Fruit fly (Drosophila melanogaster): Measurements from ENCODE around the gene Gba1b.

DNA sequence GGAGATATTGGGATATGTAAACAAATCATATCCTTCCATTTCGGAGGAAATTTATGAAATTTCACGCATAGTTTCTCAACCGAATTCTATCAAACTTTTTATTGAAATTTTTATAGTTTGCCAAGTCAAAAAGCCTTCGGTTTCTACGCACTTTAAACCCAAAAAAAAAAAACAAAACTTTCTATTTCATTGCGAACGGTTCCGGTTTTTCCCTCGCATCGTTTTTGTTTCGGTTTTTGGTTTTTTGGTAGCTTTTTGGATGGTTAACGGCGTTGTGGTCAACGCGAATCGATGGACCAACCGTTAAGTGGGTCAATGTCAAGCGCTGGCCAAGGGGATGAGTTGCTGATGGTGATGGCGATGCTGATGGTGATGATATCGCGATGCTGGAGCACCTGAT is 36.4 kb downstream of the Gba1b start:
- TF ChIP-seq CG10321 (GFP tag; IDR thresholded peaks at IDR 0.05) (no peak), insv (GFP tag; optimal IDR thresholded peaks at IDR 0.05) (no peak), shn (GFP tag; optimal IDR thresholded peaks at IDR 0.05) (no peak), pnt (GFP tag; optimal IDR thresholded peaks at IDR 0.05) (no peak), cwo (GFP tag; optimal IDR thresholded peaks at IDR 0.05) (no peak)
